Worm (Caenorhabditis elegans) whole organism, L2 larva: ENCODE results near the gene tdo-2.
A peak's percentile ranks its signal among the peaks of the same experiment; 100 is the strongest.

Source experiments
- ZK546.5 ChIP-seq: sonication (generic microtip); optimal IDR thresholded peaks from 2 replicates; lab custom pipeline; 2017; ENCODE audit warnings: missing biosample characterization, missing genetic modification characterization
- alr-1 ChIP-seq: fragments of 150-350 bp; optimal IDR thresholded peaks from 2 replicates; lab custom pipeline; 2014; ENCODE audit warnings: missing biosample characterization, missing genetic modification characterization
- ama-1 ChIP-seq: fragments of 150-350 bp; optimal IDR thresholded peaks from 2 replicates; lab custom pipeline; 2018; ENCODE audit warnings: inconsistent platforms
- blmp-1 ChIP-seq: sonication (generic microtip); optimal IDR thresholded peaks from 2 replicates; lab custom pipeline; 2017; ENCODE audit warnings: missing genetic modification characterization, mild to moderate bottlenecking, missing compliant biosample characterization, antibody characterized with exemption, moderate library complexity; ENCODE audit not compliant: insufficient read depth
- ceh-16 ChIP-seq: fragments of 150-350 bp; optimal IDR thresholded peaks from 2 replicates; lab custom pipeline; 2014; ENCODE audit warnings: missing biosample characterization, missing genetic modification characterization
- crh-2 ChIP-seq: sonication (generic microtip); optimal IDR thresholded peaks from 2 replicates; lab custom pipeline; 2017; ENCODE audit warnings: missing biosample characterization, missing genetic modification characterization
- egl-27 ChIP-seq: sonication (generic microtip); optimal IDR thresholded peaks from 3 replicates; lab custom pipeline; 2017; ENCODE audit warnings: missing biosample characterization, missing genetic modification reagents, missing genetic modification characterization
- elt-3 ChIP-seq: sonication (generic microtip); optimal IDR thresholded peaks from 2 replicates; lab custom pipeline; 2017; ENCODE audit warnings: missing biosample characterization, missing genetic modification characterization
- lin-39 ChIP-seq: fragments of 150-350 bp; optimal IDR thresholded peaks from 2 replicates; lab custom pipeline; 2014; ENCODE audit warnings: missing biosample characterization, missing genetic modification reagents, missing genetic modification characterization
- mab-5 ChIP-seq: fragments of 150-350 bp; optimal IDR thresholded peaks from 2 replicates; lab custom pipeline; 2014; ENCODE audit warnings: missing biosample characterization, missing genetic modification characterization
- unc-55 ChIP-seq: fragments of 150-350 bp; sonication (generic microtip); optimal IDR thresholded peaks from 3 replicates; lab custom pipeline; 2014; ENCODE audit warnings: missing biosample characterization, missing genetic modification reagents, missing genetic modification characterization
- unc-62 ChIP-seq: fragments of 150-350 bp; optimal IDR thresholded peaks from 2 replicates; lab custom pipeline; 2014; ENCODE audit warnings: missing biosample characterization, missing genetic modification reagents, missing genetic modification characterization
- zag-1 ChIP-seq: fragments of 150-350 bp; optimal IDR thresholded peaks from 2 replicates; lab custom pipeline; 2014; ENCODE audit warnings: missing biosample characterization, missing genetic modification characterization
- ztf-4 ChIP-seq: fragments of 150-350 bp; optimal IDR thresholded peaks from 2 replicates; lab custom pipeline; 2014; ENCODE audit warnings: missing biosample characterization, missing genetic modification characterization

- TF ChIP-seq lin-39 (tag; lab: Kevin White, UChicago) (no peak), crh-2 (peak; percentile 74), ztf-4 (tag; lab: Kevin White, UChicago) (no peak), unc-62 (no peak), egl-27 (no peak), ama-1 (lab: Kevin White, UChicago) (no peak), alr-1 (no peak), mab-5 (tag; lab: Kevin White, UChicago) (no peak), zag-1 (tag; lab: Kevin White, UChicago) (no peak), unc-55 (GFP tag; lab: Kevin White, UChicago) (no peak), ZK546.5 (no peak), blmp-1 (tag; lab: Kevin White, UChicago) (no peak), ceh-16 (tag; lab: Kevin White, UChicago) (no peak), elt-3 (tag; lab: Kevin White, UChicago) (no peak)
Measured at ce11 chrIII:5914717-5915116, 5.0 kb downstream of the tdo-2 start.
